Worm (Caenorhabditis elegans): ENCODE measurements around the gene spp-12.

DNA sequence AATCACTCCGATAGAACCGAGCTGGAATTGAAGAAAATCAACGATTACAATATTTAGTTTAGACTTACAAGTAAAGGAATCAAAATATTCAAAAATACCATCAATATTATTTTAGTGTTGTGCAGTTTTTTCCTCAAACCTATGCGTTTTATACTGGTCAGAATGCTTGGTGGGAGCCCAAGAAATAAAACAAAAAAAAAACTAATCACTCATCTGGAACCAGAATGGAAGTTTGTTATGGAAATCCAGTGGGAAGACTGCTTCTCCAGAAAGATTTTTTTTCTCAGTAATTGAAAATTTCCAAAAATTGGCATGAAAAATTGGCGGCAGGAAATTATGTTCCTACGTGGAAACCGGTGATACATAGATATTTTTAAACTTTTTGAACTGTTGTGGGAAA lies 33.2 kb upstream of the spp-12 start, which contains the start of gene srx-134:
- TF ChIP-seq lin-29 (GFP tag; IDR thresholded peaks at IDR 0.05) (no peak), jun-1 (tag; optimal IDR thresholded peaks at IDR 0.05) (no peak), T26A8.4 (GFP tag; IDR thresholded peaks at IDR 0.05) (no peak), ZK546.5 (tag; optimal IDR thresholded peaks at IDR 0.05) (no peak), daf-12 (tag; optimal IDR thresholded peaks at IDR 0.05) (no peak), zag-1 (tag; optimal IDR thresholded peaks at IDR 0.05) (no peak), mep-1 (tag; optimal IDR thresholded peaks at IDR 0.05) (no peak), tag-97 (GFP tag; IDR thresholded peaks at IDR 0.05) (no peak), fos-1 (tag; optimal IDR thresholded peaks at IDR 0.05) (no peak), lir-3 (tag; optimal IDR thresholded peaks at IDR 0.05) (no peak)
